Worm (Caenorhabditis elegans) whole organism, L3 larva: ENCODE results near the gene clec-28.

Experiments used
- aly-2 ChIP-seq: fragments of 150-350 bp; optimal IDR thresholded peaks from 2 replicates; lab custom pipeline; 2014; ENCODE audit warnings: missing biosample characterization, missing genetic modification characterization
- ama-1 ChIP-seq: fragments of 150-350 bp; optimal IDR thresholded peaks from 2 replicates; lab custom pipeline; 2018
- ceh-16 ChIP-seq: sonication (generic microtip); optimal IDR thresholded peaks from 2 replicates; lab custom pipeline; 2017; ENCODE audit warnings: missing biosample characterization, missing genetic modification characterization
- ceh-28 ChIP-seq: fragments of 150-350 bp; optimal IDR thresholded peaks from 2 replicates; lab custom pipeline; 2014; ENCODE audit warnings: missing biosample characterization, missing genetic modification reagents, missing genetic modification characterization
- ceh-82 ChIP-seq: fragments of 150-350 bp; optimal IDR thresholded peaks from 2 replicates; lab custom pipeline; 2014; ENCODE audit warnings: missing biosample characterization, missing genetic modification characterization
- egl-27 ChIP-seq: sonication (generic microtip); optimal IDR thresholded peaks from 4 replicates; lab custom pipeline; 2017; ENCODE audit warnings: missing biosample characterization, missing genetic modification reagents, missing genetic modification characterization
- egl-5 ChIP-seq: fragments of 150-350 bp; optimal IDR thresholded peaks from 2 replicates; lab custom pipeline; 2017; ENCODE audit warnings: missing biosample characterization, missing genetic modification reagents, missing genetic modification characterization, inconsistent platforms
- elt-2 ChIP-seq: sonication (generic microtip); optimal IDR thresholded peaks from 2 replicates; lab custom pipeline; 2016; ENCODE audit warnings: missing genetic modification reagents, mild to moderate bottlenecking, missing genetic modification characterization, missing compliant biosample characterization
- elt-3 ChIP-seq, 3 experiments: fragments of 150-350 bp in 1 of 3; sonication (generic microtip) in 2 of 3; optimal IDR thresholded peaks; 2 replicates in 2 of 3; 4 replicates in 1 of 3; lab custom pipeline; 2014 to 2017; ENCODE audit warnings: missing biosample characterization in 3 of 3, missing genetic modification characterization in 3 of 3
- eor-1 ChIP-seq, 2 experiments: fragments of 150-350 bp; optimal IDR thresholded peaks; 2 replicates each; lab custom pipeline; 2014 to 2018; ENCODE audit warnings: missing biosample characterization in 2 of 2, missing genetic modification characterization in 2 of 2
- fkh-10 ChIP-seq: sonication (generic microtip); optimal IDR thresholded peaks from 2 replicates; lab custom pipeline; 2017; ENCODE audit warnings: missing biosample characterization, missing genetic modification reagents, missing genetic modification characterization
- fkh-2 ChIP-seq: fragments of 150-350 bp; optimal IDR thresholded peaks from 2 replicates; lab custom pipeline; 2014; ENCODE audit warnings: missing biosample characterization, missing genetic modification reagents, missing genetic modification characterization
- hmg-11 ChIP-seq: sonication (generic microtip); optimal IDR thresholded peaks from 2 replicates; lab custom pipeline; 2016; ENCODE audit warnings: missing genetic modification characterization, missing compliant biosample characterization
- lin-15B ChIP-seq: fragments of 150-350 bp; optimal IDR thresholded peaks from 2 replicates; lab custom pipeline; 2014; ENCODE audit warnings: missing biosample characterization, missing genetic modification characterization
- lsy-12 ChIP-seq: sonication (generic microtip); optimal IDR thresholded peaks from 2 replicates; lab custom pipeline; 2016; ENCODE audit warnings: mild to moderate bottlenecking, missing genetic modification characterization, missing compliant biosample characterization
- mdl-1 ChIP-seq: fragments of 150-350 bp; optimal IDR thresholded peaks from 2 replicates; lab custom pipeline; 2014; ENCODE audit warnings: missing biosample characterization, missing genetic modification characterization
- mml-1 ChIP-seq: fragments of 150-350 bp; sonication (generic microtip); optimal IDR thresholded peaks from 3 replicates; lab custom pipeline; 2014; ENCODE audit warnings: missing biosample characterization, missing genetic modification characterization
- nhr-12 ChIP-seq: fragments of 150-350 bp; optimal IDR thresholded peaks from 2 replicates; lab custom pipeline; 2014; ENCODE audit warnings: missing biosample characterization, missing genetic modification characterization
- nhr-23 ChIP-seq: fragments of 150-350 bp; optimal IDR thresholded peaks from 2 replicates; lab custom pipeline; 2014; ENCODE audit warnings: missing biosample characterization, missing genetic modification reagents, missing genetic modification characterization
- nhr-237 ChIP-seq: fragments of 150-350 bp; optimal IDR thresholded peaks from 2 replicates; lab custom pipeline; 2014; ENCODE audit warnings: missing biosample characterization, missing genetic modification characterization
- nhr-25 ChIP-seq: sonication (generic microtip); optimal IDR thresholded peaks from 2 replicates; lab custom pipeline; 2017; ENCODE audit warnings: missing biosample characterization, missing genetic modification characterization
- nhr-43 ChIP-seq: sonication (generic microtip); optimal IDR thresholded peaks from 2 replicates; lab custom pipeline; 2016; ENCODE audit warnings: mild to moderate bottlenecking, missing genetic modification characterization, missing compliant biosample characterization; ENCODE audit not compliant: poor library complexity, severe bottlenecking
- nhr-76 ChIP-seq: fragments of 150-350 bp; sonication (generic microtip); optimal IDR thresholded peaks from 5 replicates; lab custom pipeline; 2014; ENCODE audit warnings: missing biosample characterization, missing genetic modification characterization
- nhr-77 ChIP-seq: fragments of 150-350 bp; optimal IDR thresholded peaks from 2 replicates; lab custom pipeline; 2014; ENCODE audit warnings: missing biosample characterization, missing genetic modification characterization
- pha-4 ChIP-seq: fragments of 150-350 bp; optimal IDR thresholded peaks from 2 replicates; lab custom pipeline; 2014; ENCODE audit warnings: missing biosample characterization, missing genetic modification reagents, missing genetic modification characterization
- pqm-1 ChIP-seq: fragments of 150-350 bp; optimal IDR thresholded peaks from 2 replicates; lab custom pipeline; 2017; ENCODE audit warnings: missing biosample characterization, missing genetic modification characterization, inconsistent platforms
- sea-2 ChIP-seq: fragments of 150-350 bp; sonication (generic microtip); optimal IDR thresholded peaks from 4 replicates; lab custom pipeline; 2014; ENCODE audit warnings: missing biosample characterization, missing genetic modification reagents, missing genetic modification characterization
- skn-1 ChIP-seq: fragments of 150-350 bp; optimal IDR thresholded peaks from 2 replicates; lab custom pipeline; 2014; ENCODE audit warnings: missing biosample characterization, missing genetic modification characterization
- snpc-4 ChIP-seq: fragments of 150-350 bp; optimal IDR thresholded peaks from 2 replicates; lab custom pipeline; 2014; ENCODE audit warnings: missing biosample characterization, missing genetic modification characterization
- tbx-2 ChIP-seq: sonication (generic microtip); optimal IDR thresholded peaks from 2 replicates; lab custom pipeline; 2016; ENCODE audit warnings: mild to moderate bottlenecking, missing genetic modification characterization, missing compliant biosample characterization
- unc-39 ChIP-seq: sonication (generic microtip); optimal IDR thresholded peaks from 4 replicates; lab custom pipeline; 2017; ENCODE audit warnings: missing biosample characterization, missing genetic modification characterization
- ztf-11 ChIP-seq: fragments of 150-350 bp; optimal IDR thresholded peaks from 2 replicates; lab custom pipeline; 2014; ENCODE audit warnings: missing biosample characterization, missing genetic modification characterization
- ztf-4 ChIP-seq: fragments of 150-350 bp; optimal IDR thresholded peaks from 2 replicates; lab custom pipeline; 2014; ENCODE audit warnings: missing biosample characterization, missing genetic modification characterization

Gene clec-28

DNA sequence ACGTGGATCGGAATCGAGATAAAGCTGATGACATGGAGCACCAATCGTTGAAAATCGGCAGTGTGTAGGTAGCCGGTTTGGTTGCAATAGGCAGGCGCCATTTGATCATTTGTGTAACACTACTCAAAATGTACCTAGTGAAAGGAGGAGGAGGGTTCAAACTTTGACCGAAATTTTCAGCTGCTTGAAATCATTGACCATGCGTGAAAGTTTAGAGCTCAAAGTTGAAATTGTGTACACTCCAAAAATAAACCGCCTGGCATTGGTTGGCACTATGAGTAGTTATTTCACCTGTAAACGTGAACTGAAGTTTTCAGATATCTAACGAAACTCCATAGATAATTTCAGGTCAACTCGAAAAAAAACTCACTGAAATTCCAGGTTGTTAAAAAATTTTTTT is 33.6 kb upstream of the clec-28 start, which contains the start of gene srh-215:
TSS of gene srh-215 (minus strand) at position 101 of the 400 bp plus-strand sequence.
- TF ChIP-seq nhr-76 (no peak), aly-2 (no peak), ztf-4 (tag; lab: Kevin White, UChicago) (no peak), snpc-4 (no peak), fkh-2 (tag; lab: Kevin White, UChicago) (no peak), mdl-1 (tag; lab: Kevin White, UChicago) (no peak), nhr-43 (tag; lab: Kevin White, UChicago) (no peak), egl-27 (tag; lab: Kevin White, UChicago) (no peak), lsy-12 (tag; lab: Kevin White, UChicago) (no peak), ceh-16 (tag; lab: Kevin White, UChicago) (no peak)
- TF ChIP-seq, all 47 proteins: peak for 0

ce11 chrV:16832865-16833264 is 32.6 kb upstream of the clec-28 start, which contains the start of gene phy-3:
Gene phy-3 (plus strand): TSS chrV:16833165.
- TF ChIP-seq ama-1 (lab: Kevin White, UChicago) (no peak), nhr-23 (tag; lab: Kevin White, UChicago) (no peak), ceh-82 (tag; lab: Kevin White, UChicago) (no peak), tbx-2 (tag; lab: Kevin White, UChicago) (no peak), egl-5 (tag; lab: Kevin White, UChicago) (no peak)

- TF ChIP-seq fkh-10 (GFP tag; lab: Kevin White, UChicago) (no peak), lin-15B (tag; lab: Kevin White, UChicago) (no peak)
Measured at ce11 chrV:16833672-16834071, 31.8 kb upstream of the clec-28 start.

DNA sequence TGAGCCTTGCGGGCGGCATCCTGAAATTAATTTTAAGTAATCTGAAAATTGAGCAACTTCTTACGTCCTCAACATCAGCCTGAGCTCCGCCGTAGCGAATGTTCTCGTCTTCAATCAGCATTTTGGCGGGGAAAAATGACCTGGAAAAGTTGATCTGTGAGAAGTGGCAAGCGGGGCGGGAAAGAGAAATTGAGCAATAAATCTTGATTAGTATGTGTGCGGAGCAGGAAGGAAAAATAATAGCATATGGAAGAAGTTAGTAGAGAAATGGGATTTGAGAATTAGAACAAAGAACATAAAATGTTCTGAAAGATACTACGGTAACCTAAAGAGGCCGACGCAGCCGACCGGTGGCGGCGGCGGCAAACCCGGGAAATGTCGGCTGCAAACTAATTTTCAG is 30.5 kb upstream of the clec-28 start, which contains the start of gene tni-3:
TSS of gene tni-3 (minus strand) at position 140 of the 400 bp plus-strand sequence.
- TF ChIP-seq sea-2 (GFP tag; lab: Kevin White, UChicago) (no peak), fkh-2 (tag; lab: Kevin White, UChicago) (no peak)
- TF ChIP-seq, all 47 proteins: peak for 0

DNA sequence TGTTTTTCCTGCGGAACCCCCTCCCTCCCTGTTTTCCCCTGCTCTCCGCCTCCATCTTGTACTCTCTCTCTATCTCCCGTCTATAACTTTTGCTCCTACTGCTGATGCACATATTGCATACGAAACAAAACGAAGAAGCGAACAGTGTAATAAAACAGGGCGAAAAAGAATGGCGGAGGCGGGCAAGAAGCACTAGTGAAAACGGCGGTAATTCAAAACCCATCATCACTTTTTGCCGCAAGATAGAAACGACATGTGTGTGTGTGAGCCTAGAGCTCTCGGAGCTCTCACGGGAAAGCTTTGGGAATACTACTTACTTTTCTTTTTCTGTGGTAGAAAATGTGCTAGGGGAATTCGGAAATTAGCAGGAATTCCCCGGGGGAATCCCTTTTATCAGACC is 29.4 kb upstream of the clec-28 start:
- TF ChIP-seq mml-1 (tag; lab: Kevin White, UChicago) (no peak), nhr-77 (tag; lab: Kevin White, UChicago) (no peak), hmg-11 (tag; lab: Kevin White, UChicago) (no peak), pqm-1 (no peak), ceh-28 (tag; lab: Kevin White, UChicago) (no peak), ztf-4 (tag; lab: Kevin White, UChicago) (no peak), elt-3 (tag; optimal IDR thresholded peaks at IDR 0.05; lab: Kevin White, UChicago) (no peak), sea-2 (GFP tag; lab: Kevin White, UChicago) (no peak), tbx-2 (tag; lab: Kevin White, UChicago) (no peak), skn-1 (tag; lab: Kevin White, UChicago) (no peak), pha-4 (tag; lab: Kevin White, UChicago) (no peak), mdl-1 (tag; lab: Kevin White, UChicago) (no peak), snpc-4 (no peak), ztf-11 (no peak)

- no peak for TF ChIP-seq nhr-12 (tag; lab: Kevin White, UChicago)
- TF ChIP-seq nhr-237: no peak
- no peak for TF ChIP-seq eor-1 (tag; optimal IDR thresholded peaks at IDR 0.05; lab: Kevin White, UChicago)
- TF ChIP-seq tbx-2 (tag; lab: Kevin White, UChicago): no peak
- no peak for TF ChIP-seq lsy-12 (tag; lab: Kevin White, UChicago)
- no peak for TF ChIP-seq nhr-77 (tag; lab: Kevin White, UChicago)
- no peak for TF ChIP-seq elt-2 (tag; lab: Kevin White, UChicago)
- no peak for TF ChIP-seq ceh-82 (tag; lab: Kevin White, UChicago)
- TF ChIP-seq unc-39 (tag; lab: Kevin White, UChicago): no peak
- TF ChIP-seq nhr-25 (tag; lab: Kevin White, UChicago): no peak
- no peak for TF ChIP-seq ztf-4 (tag; lab: Kevin White, UChicago)
Measured at ce11 chrV:16838435-16838834, 27.1 kb upstream of the clec-28 start.
